Worm (Caenorhabditis elegans) whole organism, young adult: ENCODE results near the gene F49C12.1.

ENCODE experiments used
- B0019.2 ChIP-seq: fragments of 200-800 bp; sonication (Bioruptor generic); conservative IDR thresholded peaks from 2 replicates; pipeline ENCODE4 v1.3.6; 2022; ENCODE audit warnings: missing genetic modification reagents, missing genetic modification characterization, missing compliant biosample characterization
- F52B5.7 ChIP-seq: sonication (generic microtip); optimal IDR thresholded peaks from 2 replicates; lab custom pipeline; 2016; ENCODE audit warnings: mild to moderate bottlenecking, missing genetic modification characterization, missing compliant biosample characterization
- hmg-20 ChIP-seq: fragments of 200-800 bp; sonication (Bioruptor generic); IDR thresholded peaks from 2 replicates; pipeline ENCODE4 v1.3.6; 2022; ENCODE audit warnings: missing genetic modification reagents, missing genetic modification characterization, missing compliant biosample characterization
- nhr-27 ChIP-seq: fragments of 200-800 bp; sonication (Bioruptor generic); optimal IDR thresholded peaks from 2 replicates; lab custom pipeline; 2018; ENCODE audit warnings: mild to moderate bottlenecking, missing genetic modification characterization, moderate library complexity, missing compliant biosample characterization
- repo-1 ChIP-seq: sonication (generic microtip); optimal IDR thresholded peaks from 2 replicates; lab custom pipeline; 2017; ENCODE audit warnings: mild to moderate bottlenecking, missing genetic modification characterization, missing compliant biosample characterization
- unc-62 ChIP-seq: fragments of 150-350 bp; optimal IDR thresholded peaks from 2 replicates; lab custom pipeline; 2014; ENCODE audit warnings: missing biosample characterization, missing genetic modification reagents, missing genetic modification characterization

DNA sequence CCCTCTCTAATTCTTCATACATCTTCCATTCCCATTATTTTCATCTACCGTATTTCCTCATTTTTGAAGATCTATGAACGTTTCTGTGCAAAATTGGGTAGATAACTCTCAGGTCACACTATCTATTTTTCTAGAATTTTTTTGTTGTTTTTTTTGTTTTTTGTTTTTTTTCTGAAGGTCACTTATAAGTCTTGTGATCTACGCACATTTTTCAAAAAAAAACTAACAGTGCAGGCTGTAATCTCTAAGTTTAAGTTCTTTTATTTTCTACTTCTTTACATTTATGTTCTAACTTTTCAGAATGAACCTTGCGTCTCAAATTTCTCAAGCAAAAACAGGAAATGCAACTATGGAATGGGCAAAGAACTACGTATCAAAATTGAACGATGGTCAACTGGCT is 26.4 kb downstream of the F49C12.1 start, which contains the start of gene flh-3:
- no peak for TF ChIP-seq unc-62
- TF ChIP-seq F52B5.7 (tag; lab: Kevin White, UChicago): no peak
- TF ChIP-seq hmg-20 (GFP tag; lab: Robert Waterston, UW): no peak
- TF ChIP-seq repo-1 (tag; lab: Kevin White, UChicago): no peak
- TF ChIP-seq B0019.2 (GFP tag; lab: Robert Waterston, UW): no peak
- no peak for TF ChIP-seq nhr-27
